Fruit fly (Drosophila melanogaster) whole organism, prepupa: ENCODE results near the gene BTBD9.

Experiments used
- Hr4 ChIP-seq: fragments of 200-800 bp; sonication (Bioruptor generic); optimal IDR thresholded peaks from 3 replicates; lab custom pipeline; 2016; ENCODE audit warnings: missing biosample characterization, missing genetic modification characterization
- Lpt ChIP-seq: fragments of 200-800 bp; sonication (Bioruptor generic); optimal IDR thresholded peaks from 3 replicates; lab custom pipeline; 2016; ENCODE audit warnings: missing biosample characterization, missing genetic modification characterization
- Sox102F ChIP-seq: fragments of 200-800 bp; sonication (Bioruptor generic); optimal IDR thresholded peaks from 2 replicates; lab custom pipeline; 2016; ENCODE audit warnings: missing biosample characterization, mild to moderate bottlenecking, missing genetic modification characterization
- fd59A ChIP-seq: fragments of 200-800 bp; sonication (Bioruptor generic); optimal IDR thresholded peaks from 2 replicates; lab custom pipeline; 2017; ENCODE audit warnings: missing biosample characterization, mild to moderate bottlenecking, missing genetic modification characterization, missing genetic modification reagents
- pdm3 ChIP-seq: fragments of 200-800 bp; sonication (Bioruptor generic); optimal IDR thresholded peaks from 3 replicates; lab custom pipeline; 2016; ENCODE audit warnings: missing biosample characterization, missing genetic modification characterization
- svp ChIP-seq: fragments of 200-800 bp; sonication (Bioruptor generic); peaks from one replicate; lab custom pipeline; 2016; ENCODE audit warnings: missing biosample characterization, missing genetic modification characterization

- no peak for TF ChIP-seq Sox102F (GFP tag; lab: Kevin White, UChicago)
- TF ChIP-seq svp: no peak
- no peak for TF ChIP-seq pdm3 (GFP tag; lab: Kevin White, UChicago)
- no peak for TF ChIP-seq Hr4 (GFP tag; lab: Kevin White, UChicago)
- TF ChIP-seq fd59A (GFP tag; lab: Kevin White, UChicago): no peak
- TF ChIP-seq Lpt: no peak
Observed at dm6 chrX:10808684-10809083, 40.3 kb downstream of the BTBD9 start.
